Fruit fly (Drosophila melanogaster) whole organism, embryonic: ENCODE data around the gene CG14342.

ENCODE experiments used
- Aef1 ChIP-seq: fragments of 200-800 bp; sonication (Bioruptor generic); IDR thresholded peaks from 3 replicates; pipeline ENCODE4 v1.3.6; 2022; ENCODE audit warnings: missing biosample characterization, missing genetic modification characterization
- BEAF-32 ChIP-seq: fragments of 200-800 bp; sonication (Bioruptor generic); optimal IDR thresholded peaks from 3 replicates; lab custom pipeline; 2017; ENCODE audit warnings: missing biosample characterization, missing genetic modification characterization, mild to moderate bottlenecking, moderate library complexity, missing genetic modification reagents
- CG10209 ChIP-seq: fragments of 200-800 bp; sonication (Bioruptor generic); optimal IDR thresholded peaks from 3 replicates; lab custom pipeline; 2017; ENCODE audit warnings: missing biosample characterization, mild to moderate bottlenecking, missing genetic modification characterization, missing genetic modification reagents
- CG10654 ChIP-seq: fragments of 200-800 bp; sonication (Bioruptor generic); optimal IDR thresholded peaks from 2 replicates; lab custom pipeline; 2016; ENCODE audit warnings: missing biosample characterization, missing genetic modification characterization
- CG10979 ChIP-seq: fragments of 200-800 bp; sonication (Bioruptor generic); optimal IDR thresholded peaks from 2 replicates; lab custom pipeline; 2018; ENCODE audit warnings: missing biosample characterization, mild to moderate bottlenecking, missing genetic modification characterization, moderate library complexity
- CG12219 ChIP-seq: fragments of 200-800 bp; sonication (Bioruptor generic); optimal IDR thresholded peaks from 3 replicates; lab custom pipeline; 2018; ENCODE audit warnings: missing biosample characterization, mild to moderate bottlenecking, missing genetic modification characterization
- CG12236 ChIP-seq: fragments of 200-800 bp; sonication (Bioruptor generic); optimal IDR thresholded peaks from 2 replicates; lab custom pipeline; 2016; ENCODE audit warnings: missing biosample characterization, missing genetic modification characterization
- CG14860 ChIP-seq: fragments of 200-800 bp; sonication (Bioruptor generic); IDR thresholded peaks from 3 replicates; pipeline ENCODE4 v1.3.6; 2022; ENCODE audit warnings: missing biosample characterization, missing genetic modification characterization; ENCODE audit not compliant: partially characterized antibody
- CG1529 ChIP-seq: fragments of 200-800 bp; sonication (Bioruptor generic); optimal IDR thresholded peaks from 3 replicates; lab custom pipeline; 2018; ENCODE audit warnings: missing biosample characterization, missing genetic modification characterization
- CG15696 ChIP-seq: fragments of 200-800 bp; sonication (Bioruptor generic); optimal IDR thresholded peaks from 2 replicates; lab custom pipeline; 2019; ENCODE audit warnings: missing biosample characterization, mild to moderate bottlenecking, missing genetic modification characterization, moderate library complexity
- CG17385 ChIP-seq: fragments of 200-800 bp; sonication (Bioruptor generic); optimal IDR thresholded peaks from 3 replicates; lab custom pipeline; 2018; ENCODE audit warnings: missing biosample characterization, mild to moderate bottlenecking, missing genetic modification characterization
- CG42726 ChIP-seq: fragments of 200-800 bp; sonication (Bioruptor generic); IDR thresholded peaks from 2 replicates; pipeline ENCODE4 v1.3.6; 2022; ENCODE audit warnings: missing biosample characterization, missing genetic modification characterization; ENCODE audit not compliant: partially characterized antibody
- CG4328 ChIP-seq: fragments of 200-800 bp; sonication (Bioruptor generic); optimal IDR thresholded peaks from 3 replicates; lab custom pipeline; 2017; ENCODE audit warnings: missing biosample characterization, missing genetic modification reagents, missing genetic modification characterization
- CG4617 ChIP-seq: fragments of 200-800 bp; sonication (Bioruptor generic); optimal IDR thresholded peaks from 3 replicates; lab custom pipeline; 2016; ENCODE audit warnings: missing biosample characterization, missing genetic modification characterization, borderline replicate concordance
- CG6791 ChIP-seq: fragments of 200-800 bp; sonication (Bioruptor generic); IDR thresholded peaks from 3 replicates; pipeline ENCODE4 v1.3.6; 2022; ENCODE audit warnings: missing biosample characterization, missing genetic modification characterization; ENCODE audit not compliant: partially characterized antibody
- CG7786 ChIP-seq: fragments of 200-800 bp; sonication (Bioruptor generic); optimal IDR thresholded peaks from 2 replicates; lab custom pipeline; 2016; ENCODE audit warnings: missing biosample characterization, missing genetic modification characterization
- CG7839 ChIP-seq: fragments of 200-800 bp; sonication (Bioruptor generic); optimal IDR thresholded peaks from 3 replicates; lab custom pipeline; 2018; ENCODE audit warnings: missing biosample characterization, mild to moderate bottlenecking, missing genetic modification characterization, moderate library complexity
- CG8290 ChIP-seq, 3 experiments: fragments of 200-800 bp; sonication (Bioruptor generic); optimal IDR thresholded peaks; 2 replicates each; lab custom pipeline; 2016 to 2019; ENCODE audit warnings: missing biosample characterization in 3 of 3, missing genetic modification characterization in 3 of 3, mild to moderate bottlenecking in 2 of 3, moderate library complexity in 1 of 3
- CrebB ChIP-seq: fragments of 200-800 bp; sonication (Bioruptor generic); optimal IDR thresholded peaks from 3 replicates; lab custom pipeline; 2018; ENCODE audit warnings: missing biosample characterization, mild to moderate bottlenecking, missing genetic modification characterization
- Deaf1 ChIP-seq: fragments of 200-800 bp; optimal IDR thresholded peaks from 3 replicates; lab custom pipeline; 2019; ENCODE audit warnings: missing biosample characterization, mild to moderate bottlenecking, missing genetic modification characterization, moderate library complexity
- Dek ChIP-seq: fragments of 200-800 bp; sonication (Bioruptor generic); optimal IDR thresholded peaks from 3 replicates; lab custom pipeline; 2019; ENCODE audit warnings: missing biosample characterization, mild to moderate bottlenecking, missing genetic modification characterization, moderate library complexity
- Doc2 ChIP-seq: fragments of 200-800 bp; sonication (Bioruptor generic); IDR thresholded peaks from 2 replicates; pipeline ENCODE4 v1.3.6; 2022; ENCODE audit warnings: missing biosample characterization, missing genetic modification characterization
- E2f2 ChIP-seq: fragments of 200-800 bp; sonication (Bioruptor generic); IDR thresholded peaks from 2 replicates; pipeline ENCODE4 v1.3.6; 2022; ENCODE audit warnings: missing biosample characterization, missing genetic modification characterization
- H2.0 ChIP-seq: fragments of 200-800 bp; sonication (Bioruptor generic); IDR thresholded peaks from 2 replicates; pipeline ENCODE4 v1.3.6; 2022; ENCODE audit warnings: missing biosample characterization, missing genetic modification characterization
- Hr51 ChIP-seq, 2 experiments: fragments of 200-800 bp; sonication (Bioruptor generic); optimal IDR thresholded peaks; 2 replicates in 1 of 2; 3 replicates in 1 of 2; lab custom pipeline; 2016 to 2018; ENCODE audit warnings: missing biosample characterization in 2 of 2, missing genetic modification characterization in 2 of 2, mild to moderate bottlenecking in 1 of 2, moderate library complexity in 1 of 2
- Myb ChIP-seq: fragments of 200-800 bp; sonication (Bioruptor generic); optimal IDR thresholded peaks from 2 replicates; lab custom pipeline; 2016; ENCODE audit warnings: missing biosample characterization, missing genetic modification characterization
- NFAT ChIP-seq: fragments of 200-800 bp; sonication (Bioruptor generic); IDR thresholded peaks from 2 replicates; pipeline ENCODE4 v1.3.6; 2022; ENCODE audit warnings: missing biosample characterization, missing genetic modification characterization
- Nf-YA ChIP-seq: fragments of 200-800 bp; sonication (Bioruptor generic); IDR thresholded peaks from 2 replicates; pipeline ENCODE4 v1.3.6; 2022; ENCODE audit warnings: missing biosample characterization, missing genetic modification characterization
- Oaz ChIP-seq: fragments of 200-800 bp; sonication (Bioruptor generic); IDR thresholded peaks from 2 replicates; pipeline ENCODE4 v1.3.6; 2022; ENCODE audit warnings: missing biosample characterization, missing genetic modification characterization
- Oli ChIP-seq: fragments of 200-800 bp; sonication (Bioruptor generic); optimal IDR thresholded peaks from 2 replicates; lab custom pipeline; 2018; ENCODE audit warnings: missing biosample characterization, mild to moderate bottlenecking, missing genetic modification characterization, moderate library complexity
- Ptx1 ChIP-seq: fragments of 200-800 bp; sonication (Bioruptor generic); IDR thresholded peaks from 2 replicates; pipeline ENCODE4 v1.3.6; 2022; ENCODE audit warnings: missing biosample characterization, missing genetic modification characterization
- Rfx ChIP-seq: fragments of 200-800 bp; sonication (Bioruptor generic); IDR thresholded peaks from 2 replicates; pipeline ENCODE4 v1.3.6; 2022; ENCODE audit warnings: missing biosample characterization, missing genetic modification characterization
- Rx ChIP-seq: fragments of 200-800 bp; sonication (Bioruptor generic); IDR thresholded peaks from 2 replicates; pipeline ENCODE4 v1.3.6; 2022; ENCODE audit warnings: missing biosample characterization, missing genetic modification characterization
- Scr ChIP-seq: fragments of 200-800 bp; sonication (Bioruptor generic); IDR thresholded peaks from 2 replicates; pipeline ENCODE4 v1.3.6; 2022; ENCODE audit warnings: missing biosample characterization, missing genetic modification characterization; ENCODE audit not compliant: partially characterized antibody
- al ChIP-seq: fragments of 200-800 bp; sonication (Bioruptor generic); IDR thresholded peaks from 2 replicates; pipeline ENCODE4 v1.3.6; 2022; ENCODE audit warnings: missing biosample characterization, missing genetic modification characterization
- ara ChIP-seq: fragments of 200-800 bp; sonication (Bioruptor generic); IDR thresholded peaks from 2 replicates; pipeline ENCODE4 v1.3.6; 2022; ENCODE audit warnings: missing biosample characterization, missing genetic modification characterization
- chif ChIP-seq, 2 experiments: fragments of 200-800 bp; sonication (Bioruptor generic); optimal IDR thresholded peaks; 3 replicates each; lab custom pipeline; 2016; ENCODE audit warnings: missing biosample characterization in 2 of 2, missing genetic modification characterization in 2 of 2
- en ChIP-seq: fragments of 200-800 bp; sonication (Bioruptor generic); optimal IDR thresholded peaks from 2 replicates; lab custom pipeline; 2016; ENCODE audit warnings: missing biosample characterization, missing genetic modification characterization
- fd64A ChIP-seq: fragments of 200-800 bp; sonication (Bioruptor generic); optimal IDR thresholded peaks from 3 replicates; lab custom pipeline; 2018; ENCODE audit warnings: missing biosample characterization, mild to moderate bottlenecking, missing genetic modification characterization
- hbn ChIP-seq: fragments of 200-800 bp; sonication (Bioruptor generic); IDR thresholded peaks from 2 replicates; pipeline ENCODE4 v1.3.6; 2022; ENCODE audit warnings: missing biosample characterization, missing genetic modification characterization; ENCODE audit not compliant: partially characterized antibody
- hkb ChIP-seq, 2 experiments: fragments of 200-800 bp in 1 of 2; fragments of >200 bp in 1 of 2; sonication (Bioruptor generic) in 1 of 2; IDR thresholded peaks in 1 of 2; optimal IDR thresholded peaks in 1 of 2; 2 replicates each; pipeline versions ENCODE4 v1.3.6 to Lab custom; 2017 to 2022; ENCODE audit warnings: missing biosample characterization in 1 of 2, missing genetic modification characterization in 1 of 2
- inv ChIP-seq: fragments of 200-800 bp; sonication (Bioruptor generic); IDR thresholded peaks from 2 replicates; pipeline ENCODE4 v1.3.6; 2022; ENCODE audit warnings: missing biosample characterization, missing genetic modification characterization; ENCODE audit not compliant: partially characterized antibody
- knrl ChIP-seq: fragments of 200-800 bp; sonication (Bioruptor generic); IDR thresholded peaks from 3 replicates; pipeline ENCODE4 v1.3.6; 2022; ENCODE audit warnings: missing biosample characterization, missing genetic modification characterization; ENCODE audit not compliant: partially characterized antibody
- phol ChIP-seq: fragments of 200-800 bp; sonication (Bioruptor generic); optimal IDR thresholded peaks from 3 replicates; lab custom pipeline; 2018; ENCODE audit warnings: missing biosample characterization, mild to moderate bottlenecking, missing genetic modification characterization, moderate library complexity
- sim ChIP-seq: fragments of 200-800 bp; sonication (Bioruptor generic); IDR thresholded peaks from 2 replicates; pipeline ENCODE4 v1.3.6; 2022; ENCODE audit warnings: missing biosample characterization, missing genetic modification characterization
- sug ChIP-seq: fragments of 200-800 bp; optimal IDR thresholded peaks from 2 replicates; lab custom pipeline; 2019; ENCODE audit warnings: missing biosample characterization, mild to moderate bottlenecking, missing genetic modification characterization, moderate library complexity
- unc-4 ChIP-seq: fragments of 200-800 bp; sonication (Bioruptor generic); IDR thresholded peaks from 2 replicates; pipeline ENCODE4 v1.3.6; 2022; ENCODE audit warnings: missing biosample characterization, missing genetic modification characterization; ENCODE audit not compliant: partially characterized antibody
- wdn ChIP-seq: fragments of 200-800 bp; sonication (Bioruptor generic); IDR thresholded peaks from 2 replicates; pipeline ENCODE4 v1.3.6; 2022; ENCODE audit warnings: missing biosample characterization, missing genetic modification characterization
- wek ChIP-seq: fragments of 200-800 bp; sonication (Bioruptor generic); optimal IDR thresholded peaks from 3 replicates; lab custom pipeline; 2018; ENCODE audit warnings: missing biosample characterization, mild to moderate bottlenecking, missing genetic modification characterization, moderate library complexity

The CG14342 gene

dm6 chr2L:1177522-1177921 lies 26.5 kb upstream of the CG14342 start, which contains the start of gene CG4896 (continued):
- TF ChIP-seq Dek (tag; lab: Kevin White, UChicago) (no peak), CG12219 (GFP tag; lab: Kevin White, UChicago) (no peak), CG17385 (no peak), Myb (GFP tag; lab: Kevin White, UChicago) (peak; percentile 99), ara (no peak), hkb (optimal IDR thresholded peaks at IDR 0.05; lab: Kevin White, UChicago) (no peak), hkb (GFP tag; IDR thresholded peaks at IDR 0.05; lab: Robert Waterston, UW) (no peak), CG4617 (GFP tag; lab: Kevin White, UChicago) (peak; percentile 80), knrl (GFP tag; lab: Robert Waterston, UW) (peak; percentile 48; the same call in 2 of the 3 replicates), Rx (no peak), CG10979 (tag; lab: Kevin White, UChicago) (no peak), phol (tag; lab: Kevin White, UChicago) (peak; percentile 17), CG10209 (no peak), Oli (tag; lab: Kevin White, UChicago) (no peak), Rfx (GFP tag; lab: Robert Waterston, UW) (peak; percentile 63), wek (GFP tag; lab: Kevin White, UChicago) (no peak), sim (GFP tag; lab: Robert Waterston, UW) (no peak), CG12236 (GFP tag; lab: Kevin White, UChicago) (no peak), Scr (GFP tag; lab: Robert Waterston, UW) (peak; percentile 64), Ptx1 (no peak), al (GFP tag; lab: Robert Waterston, UW) (no peak), chif (GFP tag; optimal IDR thresholded peaks at IDR 0.05; lab: Kevin White, UChicago) (no peak), CrebB (no peak), Aef1 (GFP tag; lab: Robert Waterston, UW) (no peak), CG7839 (no peak), CG7786 (GFP tag; lab: Kevin White, UChicago) (peak; percentile 4), inv (peak; percentile 36; the same call in 1 of the 2 replicates), unc-4 (GFP tag; lab: Robert Waterston, UW) (peak; percentile 65), en (GFP tag; lab: Kevin White, UChicago) (no peak), wdn (GFP tag; lab: Robert Waterston, UW) (no peak), Hr51 (GFP tag; optimal IDR thresholded peaks at IDR 0.05; lab: Kevin White, UChicago) (no peak), H2.0 (GFP tag; lab: Robert Waterston, UW) (no peak), Doc2 (no peak), Oaz (GFP tag; lab: Robert Waterston, UW) (no peak), CG42726 (GFP tag; lab: Robert Waterston, UW) (no peak), sug (no peak), CG8290 (GFP tag; optimal IDR thresholded peaks at IDR 0.05; lab: Kevin White, UChicago) (peak; percentile 60), CG8290 (tag; optimal IDR thresholded peaks at IDR 0.05; lab: Kevin White, UChicago) (peak in 1 of 2 experiments; percentile 89), CG15696 (no peak), CG4328 (no peak), fd64A (GFP tag; lab: Kevin White, UChicago) (no peak), hbn (peak; percentile 36; the same call in 1 of the 2 replicates), CG6791 (peak; percentile 69), CG14860 (GFP tag; lab: Robert Waterston, UW) (peak; percentile 57; the same call in 2 of the 3 replicates), CG10654 (GFP tag; lab: Kevin White, UChicago) (no peak), E2f2 (peak; percentile 68), NFAT (no peak), Nf-YA (GFP tag; lab: Robert Waterston, UW) (no peak), Deaf1 (tag; lab: Kevin White, UChicago) (peak; percentile 75), CG1529 (no peak), BEAF-32 (GFP tag; lab: Kevin White, UChicago) (peak; percentile 66)
